Fruit fly (Drosophila melanogaster) whole organism, wandering third instar larva: ENCODE results near the gene CG42594.

Source experiments
- CrebA ChIP-seq: fragments of 200-800 bp; sonication (Bioruptor generic); optimal IDR thresholded peaks from 2 replicates; lab custom pipeline; 2016; ENCODE audit warnings: missing biosample characterization, mild to moderate bottlenecking, missing genetic modification characterization, borderline replicate concordance
- Hr83 ChIP-seq: fragments of 200-300 bp; sonication (Bioruptor generic); optimal IDR thresholded peaks from 2 replicates; lab custom pipeline; 2016; ENCODE audit warnings: missing biosample characterization, mild to moderate bottlenecking, missing genetic modification characterization, moderate library complexity; ENCODE audit not compliant: poor library complexity, severe bottlenecking
- Mio ChIP-seq: sonication (Bioruptor generic); optimal IDR thresholded peaks from 2 replicates; lab custom pipeline; 2016; ENCODE audit warnings: missing biosample characterization, missing genetic modification characterization
- Myc ChIP-seq: fragments of >200 bp; optimal IDR thresholded peaks from 2 replicates; lab custom pipeline; 2017
- Vsx2 ChIP-seq: fragments of 200-300, 225-300 bp; sonication (Bioruptor generic); optimal IDR thresholded peaks from 2 replicates; lab custom pipeline; 2018; ENCODE audit warnings: missing biosample characterization, missing genetic modification characterization; ENCODE audit not compliant: partially characterized antibody
- br ChIP-seq: fragments of 200-800 bp; sonication (Bioruptor generic); optimal IDR thresholded peaks from 2 replicates; lab custom pipeline; 2016; ENCODE audit warnings: missing biosample characterization, missing genetic modification characterization
- brk ChIP-seq: fragments of 200-800 bp; sonication (Bioruptor generic); optimal IDR thresholded peaks from 2 replicates; lab custom pipeline; 2016; ENCODE audit warnings: missing biosample characterization, mild to moderate bottlenecking, missing genetic modification characterization
- dsf ChIP-seq: sonication (Bioruptor generic); optimal IDR thresholded peaks from 2 replicates; lab custom pipeline; 2016; ENCODE audit warnings: missing biosample characterization, missing genetic modification characterization, borderline replicate concordance
- psq ChIP-seq: fragments of 200-800 bp; sonication (Bioruptor generic); optimal IDR thresholded peaks from 3 replicates; lab custom pipeline; 2017; ENCODE audit warnings: missing biosample characterization, mild to moderate bottlenecking, missing genetic modification characterization, moderate library complexity
- sage ChIP-seq: fragments of 200-800 bp; sonication (Bioruptor generic); optimal IDR thresholded peaks from 2 replicates; lab custom pipeline; 2016; ENCODE audit warnings: missing biosample characterization, mild to moderate bottlenecking, missing genetic modification characterization
- sv ChIP-seq: fragments of 200-800 bp; sonication (Bioruptor generic); optimal IDR thresholded peaks from 3 replicates; lab custom pipeline; 2016; ENCODE audit warnings: missing biosample characterization, missing genetic modification characterization
- usp ChIP-seq: fragments of >200 bp; optimal IDR thresholded peaks from 2 replicates; lab custom pipeline; 2017; ENCODE audit warnings: missing biosample characterization, missing genetic modification characterization

- no peak for TF ChIP-seq brk
- TF ChIP-seq sv (GFP tag; lab: Kevin White, UChicago) = no peak
- no peak for TF ChIP-seq Mio (GFP tag; lab: Kevin White, UChicago)
- no peak for TF ChIP-seq Vsx2 (GFP tag; lab: Kevin White, UChicago)
- no peak for TF ChIP-seq sage (GFP tag; lab: Kevin White, UChicago)
- TF ChIP-seq Hr83 = no peak
- TF ChIP-seq psq = no peak
- TF ChIP-seq Myc (lab: Kevin White, UChicago) = no peak
- no peak for TF ChIP-seq br (GFP tag; lab: Kevin White, UChicago)
- TF ChIP-seq dsf (GFP tag; lab: Kevin White, UChicago) = no peak
- no peak for TF ChIP-seq CrebA (GFP tag; lab: Kevin White, UChicago)
- no peak for TF ChIP-seq usp (GFP tag; lab: Kevin White, UChicago)
Measured at dm6 chrX:4941512-4941911, 100.9 kb downstream of the CG42594 start.
